Fruit fly (Drosophila melanogaster): ENCODE results near the gene Tm2.
A peak's percentile ranks its signal among the peaks of the same experiment; 100 is the strongest.

The Tm2 gene

DNA sequence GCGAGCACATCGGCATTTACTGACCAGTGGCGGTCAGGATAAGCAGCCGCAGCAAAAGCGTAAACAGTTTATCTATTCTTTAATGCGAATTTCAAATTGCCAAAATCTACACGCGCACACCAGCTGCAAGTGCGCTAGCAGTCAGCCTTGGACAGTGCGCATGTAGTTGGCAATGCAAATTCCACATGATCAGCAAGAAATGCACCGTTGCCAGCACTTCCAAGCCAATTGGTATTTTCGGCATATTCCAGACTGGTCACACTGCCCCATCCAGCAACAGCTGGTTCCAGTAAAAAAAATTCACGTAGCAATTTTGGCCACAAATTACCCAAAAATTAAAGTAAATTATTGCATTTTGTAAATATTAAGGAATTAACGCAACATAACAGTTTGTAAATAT, 22.2 kb upstream of the Tm2 start (continued):
- TF ChIP-seq CG7372 (GFP tag; IDR thresholded peaks at IDR 0.05), result no peak
- no peak for TF ChIP-seq CG16815 (GFP tag; optimal IDR thresholded peaks at IDR 0.05)
- TF ChIP-seq Hmr (GFP tag; optimal IDR thresholded peaks at IDR 0.05), result peak; percentile 55
- TF ChIP-seq CG9437 (GFP tag; optimal IDR thresholded peaks at IDR 0.05), result no peak
- no peak for TF ChIP-seq Fer3 (tag; optimal IDR thresholded peaks at IDR 0.05)
- no peak for TF ChIP-seq lola (GFP tag; optimal IDR thresholded peaks at IDR 0.05)
- TF ChIP-seq CG13775 (GFP tag; optimal IDR thresholded peaks at IDR 0.05), result no peak
- no peak for TF ChIP-seq nom (GFP tag; optimal IDR thresholded peaks at IDR 0.05)
- TF ChIP-seq zfh2 (GFP tag; optimal IDR thresholded peaks at IDR 0.05), result peak; percentile 2
- TF ChIP-seq CG4282 (GFP tag; optimal IDR thresholded peaks at IDR 0.05), result peak; percentile 46
- TF ChIP-seq CG33557 (GFP tag; optimal IDR thresholded peaks at IDR 0.05), result no peak
- no peak for TF ChIP-seq jing (GFP tag; optimal IDR thresholded peaks at IDR 0.05)
- no peak for TF ChIP-seq CG10543 (GFP tag; optimal IDR thresholded peaks at IDR 0.05)
- no peak for TF ChIP-seq CG7271 (tag; optimal IDR thresholded peaks at IDR 0.05)
- peak; percentile 11 for TF ChIP-seq dmrt11E (tag; optimal IDR thresholded peaks at IDR 0.05)
- TF ChIP-seq sr (GFP tag; IDR thresholded peaks at IDR 0.05), result no peak
- no peak for TF ChIP-seq CG6813 (GFP tag; optimal IDR thresholded peaks at IDR 0.05)
- no peak for TF ChIP-seq CG34224 (GFP tag; IDR thresholded peaks at IDR 0.05; ENCODE audit: partially characterized antibody)
- TF ChIP-seq NC2β (GFP tag; optimal IDR thresholded peaks at IDR 0.05), result no peak
- TF ChIP-seq Ets65A (GFP tag), result no peak
- no peak for TF ChIP-seq z (GFP tag; IDR thresholded peaks at IDR 0.05)
- TF ChIP-seq cg (GFP tag; optimal IDR thresholded peaks at IDR 0.05), result peak; percentile 13
- peak; percentile 23 for TF ChIP-seq zf30C (GFP tag; optimal IDR thresholded peaks at IDR 0.05)
- no peak for TF ChIP-seq ttk (GFP tag; IDR thresholded peaks at IDR 0.05)
- TF ChIP-seq CG14710 (tag; optimal IDR thresholded peaks at IDR 0.05), result peak; percentile 70
- peak; percentile 16 for TF ChIP-seq HLHmδ (GFP tag; optimal IDR thresholded peaks at IDR 0.05)
- TF ChIP-seq Mad (GFP tag; optimal IDR thresholded peaks at IDR 0.05), result no peak
- peak; percentile 16 for TF ChIP-seq CG8290 (GFP tag; optimal IDR thresholded peaks at IDR 0.05)
- TF ChIP-seq CG8290 (tag; optimal IDR thresholded peaks at IDR 0.05), result peak in 1 of 2 experiments; percentile 78
- peak; percentile 77 for TF ChIP-seq HmgD (GFP tag; optimal IDR thresholded peaks at IDR 0.05)
- peak; percentile 98 for TF ChIP-seq pzg (GFP tag; optimal IDR thresholded peaks at IDR 0.05)
- no peak for TF ChIP-seq lab (GFP tag; optimal IDR thresholded peaks at IDR 0.05)
- peak; percentile 64 for TF ChIP-seq Abd-B (GFP tag; optimal IDR thresholded peaks at IDR 0.05)
- peak in 1 of 2 experiments; percentile 50 for TF ChIP-seq insv (GFP tag; optimal IDR thresholded peaks at IDR 0.05)
- no peak for TF ChIP-seq Antp (GFP tag; optimal IDR thresholded peaks at IDR 0.05)
- TF ChIP-seq amos (GFP tag; IDR thresholded peaks at IDR 0.05; ENCODE audit: partially characterized antibody), result no peak
- TF ChIP-seq hbn (GFP tag; IDR thresholded peaks at IDR 0.05; ENCODE audit: partially characterized antibody), result no peak
- TF ChIP-seq jumu (GFP tag; optimal IDR thresholded peaks at IDR 0.05), result peak; percentile 46
- TF ChIP-seq oc (tag; optimal IDR thresholded peaks at IDR 0.05), result peak; percentile 33
- no peak for TF ChIP-seq hth (optimal IDR thresholded peaks at IDR 0.05)
- no peak for TF ChIP-seq slbo (GFP tag; IDR thresholded peaks at IDR 0.05)
- TF ChIP-seq cwo (GFP tag; optimal IDR thresholded peaks at IDR 0.05), result no peak
- no peak for TF ChIP-seq yki (optimal IDR thresholded peaks at IDR 0.05)
- TF ChIP-seq ham (GFP tag; IDR thresholded peaks at IDR 0.05), result no peak
- no peak for TF ChIP-seq Hmx (GFP tag; optimal IDR thresholded peaks at IDR 0.05)
- no peak for TF ChIP-seq HLH54F (GFP tag; optimal IDR thresholded peaks at IDR 0.05)
- TF ChIP-seq lmd (GFP tag; IDR thresholded peaks at IDR 0.05), result no peak
- peak; percentile 99 for TF ChIP-seq CG4854 (GFP tag; optimal IDR thresholded peaks at IDR 0.05)
- no peak for TF ChIP-seq tx (GFP tag; optimal IDR thresholded peaks at IDR 0.05)
- TF ChIP-seq ab (GFP tag; optimal IDR thresholded peaks at IDR 0.05), result no peak
- peak; percentile 9 for TF ChIP-seq maf-S (GFP tag; optimal IDR thresholded peaks at IDR 0.05)
- peak; percentile 77 for TF ChIP-seq stwl (tag; optimal IDR thresholded peaks at IDR 0.05)
